Fruit fly (Drosophila melanogaster): Measurements from ENCODE around the gene CG5653.

The CG5653 gene

DNA sequence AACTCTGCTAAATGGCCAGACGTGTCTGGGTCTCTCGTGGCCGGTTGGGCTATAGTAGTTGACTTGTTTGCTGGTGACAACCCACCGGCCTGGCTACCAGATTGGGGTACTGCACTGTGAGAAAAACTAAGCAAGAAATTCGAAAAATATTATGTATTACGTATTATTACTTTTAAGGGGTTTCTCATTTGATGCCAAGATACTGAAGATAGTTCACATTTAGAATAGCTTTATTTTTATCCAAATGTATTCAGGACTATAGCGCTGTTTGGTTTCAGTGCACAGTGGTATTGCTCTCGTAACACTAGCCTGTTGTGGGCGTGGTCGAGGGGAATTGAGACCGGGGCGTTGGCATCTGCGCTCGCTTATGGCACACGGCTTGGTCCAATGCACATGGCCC lies 45.5 kb downstream of the CG5653 start (continued):
- TF ChIP-seq run (tag; optimal IDR thresholded peaks at IDR 0.05) (peak; percentile 59), Blimp-1 (GFP tag; optimal IDR thresholded peaks at IDR 0.05) (peak; percentile 65), CG4820 (GFP tag; optimal IDR thresholded peaks at IDR 0.05) (peak; percentile 56), Awh (GFP tag; IDR thresholded peaks at IDR 0.05) (peak; percentile 78), CG8089 (GFP tag; optimal IDR thresholded peaks at IDR 0.05) (peak; percentile 1), Xrp1 (GFP tag; IDR thresholded peaks at IDR 0.05) (peak; percentile 67; the same call in 1 of the 2 replicates), h (optimal IDR thresholded peaks at IDR 0.05) (no peak), Bteb2 (GFP tag; optimal IDR thresholded peaks at IDR 0.05) (peak; percentile 39), HLH4C (GFP tag; IDR thresholded peaks at IDR 0.05; ENCODE audit: partially characterized antibody) (no peak), fru (optimal IDR thresholded peaks at IDR 0.05) (no peak), ato (GFP tag; IDR thresholded peaks at IDR 0.05; ENCODE audit: partially characterized antibody) (no peak), CG5245 (GFP tag; optimal IDR thresholded peaks at IDR 0.05) (peak; percentile 36), al (GFP tag; IDR thresholded peaks at IDR 0.05) (peak; percentile 64), E2f2 (GFP tag; IDR thresholded peaks at IDR 0.05) (peak; percentile 44; the same call in 1 of the 2 replicates), sim (GFP tag; IDR thresholded peaks at IDR 0.05) (no peak), her (GFP tag; optimal IDR thresholded peaks at IDR 0.05) (peak; percentile 33), ssp (GFP tag; IDR thresholded peaks at IDR 0.05) (0 out of 2 replicates have a peak, but pooled peaks have one; percentile 35), org-1 (GFP tag; optimal IDR thresholded peaks at IDR 0.05) (peak; percentile 54), CG15479 (GFP tag; optimal IDR thresholded peaks at IDR 0.05) (no peak), PHDP (tag; optimal IDR thresholded peaks at IDR 0.05) (peak; percentile 73), zen2 (GFP tag; IDR thresholded peaks at IDR 0.05; ENCODE audit: partially characterized antibody) (no peak), amos (GFP tag; IDR thresholded peaks at IDR 0.05; ENCODE audit: partially characterized antibody) (no peak), trh (GFP tag; optimal IDR thresholded peaks at IDR 0.05) (no peak), NK7.1 (GFP tag; optimal IDR thresholded peaks at IDR 0.05) (peak; percentile 23), ac (GFP tag; optimal IDR thresholded peaks at IDR 0.05) (no peak), Oaz (GFP tag; IDR thresholded peaks at IDR 0.05) (no peak), MTF-1 (GFP tag; optimal IDR thresholded peaks at IDR 0.05; ENCODE audit: borderline replicate concordance) (peak; percentile 4), gt (GFP tag; IDR thresholded peaks at IDR 0.05) (no peak), CG15073 (GFP tag; optimal IDR thresholded peaks at IDR 0.05) (no peak), B-H1 (GFP tag; IDR thresholded peaks at IDR 0.05) (peak; percentile 60; the same call in 2 of the 3 replicates), odd (GFP tag; optimal IDR thresholded peaks at IDR 0.05) (peak; percentile 46), CG1024 (GFP tag; IDR thresholded peaks at IDR 0.05) (peak; percentile 69), CG1602 (GFP tag; optimal IDR thresholded peaks at IDR 0.05) (peak; percentile 37), CG8290 (GFP tag; optimal IDR thresholded peaks at IDR 0.05) (no peak), CG8290 (tag; optimal IDR thresholded peaks at IDR 0.05) (peak in 1 of 2 experiments; percentile 82), pita (GFP tag; optimal IDR thresholded peaks at IDR 0.05) (no peak), CG9817 (tag; optimal IDR thresholded peaks at IDR 0.05) (peak; percentile 45), CG11696 (GFP tag; IDR thresholded peaks at IDR 0.05) (no peak), CG13296 (GFP tag; optimal IDR thresholded peaks at IDR 0.05) (peak; percentile 57), jigr1 (GFP tag; IDR thresholded peaks at IDR 0.05) (no peak), CG9876 (GFP tag; optimal IDR thresholded peaks at IDR 0.05) (no peak), ara (GFP tag; IDR thresholded peaks at IDR 0.05) (peak; percentile 54; the same call in 1 of the 2 replicates), insv (GFP tag; optimal IDR thresholded peaks at IDR 0.05) (no peak), Camta (GFP tag; optimal IDR thresholded peaks at IDR 0.05) (peak; percentile 66), peb (GFP tag; IDR thresholded peaks at IDR 0.05) (peak; percentile 42; the same call in 1 of the 2 replicates), zfh1 (GFP tag; IDR thresholded peaks at IDR 0.05) (peak; percentile 73; the same call in 2 of the 3 replicates), CHES-1-like (GFP tag; optimal IDR thresholded peaks at IDR 0.05) (no peak), pho (GFP tag; optimal IDR thresholded peaks at IDR 0.05) (peak; percentile 31), CG9437 (GFP tag; optimal IDR thresholded peaks at IDR 0.05) (peak; percentile 17), CG15514 (GFP tag; optimal IDR thresholded peaks at IDR 0.05) (peak; percentile 57), E2f1 (GFP tag; IDR thresholded peaks at IDR 0.05) (peak; percentile 35; the same call in 1 of the 2 replicates), fd96Cb (tag; optimal IDR thresholded peaks at IDR 0.05) (peak; percentile 60)
